Fruit fly (Drosophila melanogaster): ENCODE measurements around the gene Rtel1.
A peak's percentile ranks its signal among the peaks of the same experiment; 100 is the strongest.

Rtel1 gene

DNA sequence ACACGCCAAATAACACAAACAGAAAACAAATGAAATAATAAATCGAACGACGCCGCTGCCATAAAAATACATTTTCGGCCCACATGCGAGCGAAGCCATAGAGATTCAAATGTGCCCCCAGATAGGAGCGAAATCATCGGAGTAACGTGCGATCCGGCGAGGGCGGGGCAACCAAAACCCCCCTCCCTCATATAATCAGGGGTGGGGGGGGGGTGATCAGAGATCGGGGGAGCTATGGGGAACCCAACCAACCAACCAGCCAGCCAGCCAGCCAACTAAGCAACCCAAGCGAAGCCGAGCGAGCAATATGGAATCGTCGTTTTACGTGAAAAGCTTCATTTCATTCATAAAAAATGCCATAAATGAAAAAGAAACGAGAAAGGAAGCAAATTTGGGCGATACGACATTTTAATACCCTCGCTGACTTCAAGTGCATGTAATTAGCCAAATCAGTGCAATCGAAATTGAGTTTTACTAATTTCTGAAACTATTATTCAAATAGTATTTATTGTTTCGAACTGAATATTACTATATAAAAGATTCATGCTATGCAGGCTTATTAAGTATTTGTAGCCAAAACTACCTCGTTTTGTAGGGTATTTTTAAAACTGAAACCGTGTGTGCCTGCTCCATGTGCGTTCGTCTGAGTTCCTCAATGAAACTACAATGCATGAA is 47.6 kb upstream of the Rtel1 start (continued):
- TF ChIP-seq CG12104 (GFP tag; optimal IDR thresholded peaks at IDR 0.05) (no peak), maf-S (GFP tag; optimal IDR thresholded peaks at IDR 0.05) (peak; percentile 2), CG30020 (tag; optimal IDR thresholded peaks at IDR 0.05) (no peak), crp (GFP tag; optimal IDR thresholded peaks at IDR 0.05) (no peak), Mad (GFP tag; optimal IDR thresholded peaks at IDR 0.05) (peak; percentile 38), Tbp (GFP tag; optimal IDR thresholded peaks at IDR 0.05) (no peak), CG14710 (tag; optimal IDR thresholded peaks at IDR 0.05) (peak; percentile 46), shn (GFP tag; optimal IDR thresholded peaks at IDR 0.05) (no peak), nerfin-1 (tag; optimal IDR thresholded peaks at IDR 0.05) (peak; percentile 23), gcm (GFP tag; optimal IDR thresholded peaks at IDR 0.05) (peak; percentile 32), MTF-1 (GFP tag; optimal IDR thresholded peaks at IDR 0.05; ENCODE audit: borderline replicate concordance) (no peak), oc (tag; optimal IDR thresholded peaks at IDR 0.05) (peak; percentile 22), pros (GFP tag; optimal IDR thresholded peaks at IDR 0.05) (no peak), ssp (GFP tag; IDR thresholded peaks at IDR 0.05) (0 out of 2 replicates have a peak, but pooled peaks have one; percentile 33), Optix (GFP tag; IDR thresholded peaks at IDR 0.05) (peak; percentile 52; the same call in 2 of the 3 replicates), dpn (GFP tag; optimal IDR thresholded peaks at IDR 0.05) (peak; percentile 51 to 63), Mes4 (GFP tag; optimal IDR thresholded peaks at IDR 0.05) (peak; percentile 45), wek (GFP tag; optimal IDR thresholded peaks at IDR 0.05) (no peak), scrt (GFP tag; optimal IDR thresholded peaks at IDR 0.05) (peak; percentile 49), CG9932 (GFP tag; IDR thresholded peaks at IDR 0.05) (no peak), CG9876 (GFP tag; optimal IDR thresholded peaks at IDR 0.05) (no peak), pan (optimal IDR thresholded peaks at IDR 0.05) (no peak), pan (GFP tag; optimal IDR thresholded peaks at IDR 0.05 in 1 of 2, IDR thresholded peaks at IDR 0.05 in 1 of 2) (peak in 1 of 2 experiments; percentile 28), CG30403 (GFP tag; optimal IDR thresholded peaks at IDR 0.05) (peak; percentile 73), CG10274 (GFP tag; optimal IDR thresholded peaks at IDR 0.05) (no peak), dysf (GFP tag; IDR thresholded peaks at IDR 0.05) (peak; percentile 74), CG18599 (GFP tag; optimal IDR thresholded peaks at IDR 0.05) (peak; percentile 54), chn (GFP tag; optimal IDR thresholded peaks at IDR 0.05) (peak; percentile 46), sima (GFP tag; optimal IDR thresholded peaks at IDR 0.05) (no peak), HHEX (GFP tag; optimal IDR thresholded peaks at IDR 0.05) (peak; percentile 22), Nf-YB (GFP tag; optimal IDR thresholded peaks at IDR 0.05) (peak; percentile 39), seq (GFP tag; IDR thresholded peaks at IDR 0.05) (peak; percentile 28; the same call in 1 of the 2 replicates), Dip2 (GFP tag; IDR thresholded peaks at IDR 0.05) (no peak), Hey (tag; optimal IDR thresholded peaks at IDR 0.05) (no peak), CG10462 (GFP tag; optimal IDR thresholded peaks at IDR 0.05) (peak; percentile 33), row (GFP tag; IDR thresholded peaks at IDR 0.05) (peak; percentile 83), CG8290 (GFP tag; optimal IDR thresholded peaks at IDR 0.05) (no peak), CG8290 (tag; optimal IDR thresholded peaks at IDR 0.05) (peak in 1 of 2 experiments; percentile 31), CG4282 (GFP tag; optimal IDR thresholded peaks at IDR 0.05) (no peak), CG15073 (GFP tag; optimal IDR thresholded peaks at IDR 0.05) (no peak), gfzf (GFP tag; optimal IDR thresholded peaks at IDR 0.05) (no peak), run (tag; optimal IDR thresholded peaks at IDR 0.05) (peak; percentile 38), chm (GFP tag; IDR thresholded peaks at IDR 0.05) (no peak), fu2 (GFP tag; optimal IDR thresholded peaks at IDR 0.05) (no peak), bowl (GFP tag; IDR thresholded peaks at IDR 0.05) (no peak), slou (GFP tag; optimal IDR thresholded peaks at IDR 0.05) (peak; percentile 15), CG34422 (GFP tag; IDR thresholded peaks at IDR 0.05) (no peak), CG1024 (GFP tag; IDR thresholded peaks at IDR 0.05) (peak; percentile 43; the same call in 1 of the 2 replicates), NK7.1 (GFP tag; optimal IDR thresholded peaks at IDR 0.05) (no peak), Dad (GFP tag; optimal IDR thresholded peaks at IDR 0.05) (peak; percentile 4), CG9609 (GFP tag; optimal IDR thresholded peaks at IDR 0.05) (peak; percentile 15)

Measured in whole organism, embryonic.